Worm (Caenorhabditis elegans): Measurements from ENCODE around the gene C13G3.12.

C13G3.12 gene

ce11 chrV:10975091-10975490, 47.6 kb downstream of the C13G3.12 start:
- TF ChIP-seq ztf-23 (GFP tag; IDR thresholded peaks at IDR 0.05) (no peak), ref-1 (GFP tag; conservative IDR thresholded peaks at IDR 0.05) (no peak), T22C8.4 (GFP tag; IDR thresholded peaks at IDR 0.05) (no peak)

Data from whole organism, midembryonic.